Worm (Caenorhabditis elegans) whole organism, L2 larva: ENCODE measurements around the gene sec-61.A.

Experiments used
- Y55F3AM.14 ChIP-seq: fragments of 200-800 bp; sonication (Bioruptor generic); optimal IDR thresholded peaks from 2 replicates; lab custom pipeline; 2018; ENCODE audit warnings: mild to moderate bottlenecking, missing genetic modification characterization, missing compliant biosample characterization
- ZK546.5 ChIP-seq: sonication (generic microtip); optimal IDR thresholded peaks from 2 replicates; lab custom pipeline; 2017; ENCODE audit warnings: missing biosample characterization, missing genetic modification characterization
- ama-1 ChIP-seq: fragments of 150-350 bp; optimal IDR thresholded peaks from 2 replicates; lab custom pipeline; 2018; ENCODE audit warnings: inconsistent platforms
- ceh-82 ChIP-seq: fragments of 150-350 bp; optimal IDR thresholded peaks from 2 replicates; lab custom pipeline; 2014; ENCODE audit warnings: missing biosample characterization, missing genetic modification characterization
- egl-27 ChIP-seq: sonication (generic microtip); optimal IDR thresholded peaks from 3 replicates; lab custom pipeline; 2017; ENCODE audit warnings: missing biosample characterization, missing genetic modification reagents, missing genetic modification characterization
- lin-39 ChIP-seq: fragments of 150-350 bp; optimal IDR thresholded peaks from 2 replicates; lab custom pipeline; 2014; ENCODE audit warnings: missing biosample characterization, missing genetic modification reagents, missing genetic modification characterization
- mab-5 ChIP-seq: fragments of 150-350 bp; optimal IDR thresholded peaks from 2 replicates; lab custom pipeline; 2014; ENCODE audit warnings: missing biosample characterization, missing genetic modification characterization
- nhr-77 ChIP-seq: fragments of 150-350 bp; optimal IDR thresholded peaks from 2 replicates; lab custom pipeline; 2014; ENCODE audit warnings: missing biosample characterization, missing genetic modification characterization
- skn-1 ChIP-seq: sonication (generic microtip); optimal IDR thresholded peaks from 2 replicates; lab custom pipeline; 2017; ENCODE audit warnings: missing biosample characterization, missing genetic modification characterization
- snpc-4 ChIP-seq: fragments of 150-350 bp; optimal IDR thresholded peaks from 2 replicates; lab custom pipeline; 2014; ENCODE audit warnings: missing biosample characterization, missing genetic modification characterization
- unc-55 ChIP-seq: fragments of 150-350 bp; sonication (generic microtip); optimal IDR thresholded peaks from 3 replicates; lab custom pipeline; 2014; ENCODE audit warnings: missing biosample characterization, missing genetic modification reagents, missing genetic modification characterization
- zag-1 ChIP-seq: fragments of 150-350 bp; optimal IDR thresholded peaks from 2 replicates; lab custom pipeline; 2014; ENCODE audit warnings: missing biosample characterization, missing genetic modification characterization
- ztf-4 ChIP-seq: fragments of 150-350 bp; optimal IDR thresholded peaks from 2 replicates; lab custom pipeline; 2014; ENCODE audit warnings: missing biosample characterization, missing genetic modification characterization

ce11 chrIV:14784481-14784880, 40.6 kb downstream of the sec-61.A start, which contains the start of gene nlp-56:
- TF ChIP-seq ama-1 (no peak), mab-5 (tag; lab: Kevin White, UChicago) (no peak), lin-39 (tag; lab: Kevin White, UChicago) (no peak), ZK546.5 (tag; lab: Kevin White, UChicago) (no peak), ceh-82 (tag; lab: Kevin White, UChicago) (no peak), snpc-4 (tag; lab: Kevin White, UChicago) (no peak), ztf-4 (tag; lab: Kevin White, UChicago) (no peak), egl-27 (tag; lab: Kevin White, UChicago) (no peak), skn-1 (tag; lab: Kevin White, UChicago) (no peak), unc-55 (GFP tag; lab: Kevin White, UChicago) (no peak), nhr-77 (no peak), Y55F3AM.14 (GFP tag; lab: Kevin White, UChicago) (no peak), zag-1 (tag; lab: Kevin White, UChicago) (no peak)
